Fruit fly (Drosophila melanogaster) whole organism, embryonic: ENCODE measurements around the gene CG2865.

ENCODE experiments used
- Adf1 ChIP-seq: fragments of 200-800 bp; sonication (Bioruptor generic); IDR thresholded peaks from 2 replicates; pipeline ENCODE4 v1.3.6; 2022; ENCODE audit warnings: missing biosample characterization, missing genetic modification characterization
- Bteb2 ChIP-seq: fragments of 200-800 bp; sonication (Bioruptor generic); optimal IDR thresholded peaks from 2 replicates; lab custom pipeline; 2016; ENCODE audit warnings: missing biosample characterization, missing genetic modification characterization
- CG12769 ChIP-seq: fragments of 200-800 bp; sonication (Bioruptor generic); optimal IDR thresholded peaks from 2 replicates; lab custom pipeline; 2019; ENCODE audit warnings: missing biosample characterization, mild to moderate bottlenecking, missing genetic modification characterization, moderate library complexity
- CG13424 ChIP-seq: fragments of 200-800 bp; sonication (Bioruptor generic); optimal IDR thresholded peaks from 2 replicates; lab custom pipeline; 2019; ENCODE audit warnings: missing biosample characterization, mild to moderate bottlenecking, missing genetic modification characterization, moderate library complexity
- CG14860 ChIP-seq: fragments of 200-800 bp; sonication (Bioruptor generic); IDR thresholded peaks from 3 replicates; pipeline ENCODE4 v1.3.6; 2022; ENCODE audit warnings: missing biosample characterization, missing genetic modification characterization; ENCODE audit not compliant: partially characterized antibody
- CG15011 ChIP-seq: fragments of 200-800 bp; sonication (Bioruptor generic); optimal IDR thresholded peaks from 3 replicates; lab custom pipeline; 2018; ENCODE audit warnings: missing biosample characterization, mild to moderate bottlenecking, missing genetic modification characterization
- CG1602 ChIP-seq: fragments of 200-800 bp; sonication (Bioruptor generic); optimal IDR thresholded peaks from 3 replicates; lab custom pipeline; 2016; ENCODE audit warnings: missing biosample characterization, missing genetic modification characterization
- CG16815 ChIP-seq: fragments of 200-800 bp; sonication (Bioruptor generic); optimal IDR thresholded peaks from 3 replicates; lab custom pipeline; 2017; ENCODE audit warnings: missing biosample characterization, mild to moderate bottlenecking, missing genetic modification characterization
- CG17186 ChIP-seq: fragments of 200-800 bp; sonication (Bioruptor generic); optimal IDR thresholded peaks from 3 replicates; lab custom pipeline; 2017; ENCODE audit warnings: missing biosample characterization, missing genetic modification reagents, missing genetic modification characterization
- CG18011 ChIP-seq: fragments of 200-800 bp; sonication (Bioruptor generic); optimal IDR thresholded peaks from 2 replicates; lab custom pipeline; 2017; ENCODE audit warnings: missing biosample characterization, missing genetic modification characterization, mild to moderate bottlenecking, moderate library complexity, missing genotype
- CG18619 ChIP-seq: fragments of 200-800 bp; sonication (Bioruptor generic); optimal IDR thresholded peaks from 3 replicates; lab custom pipeline; 2017; ENCODE audit warnings: missing biosample characterization, mild to moderate bottlenecking, missing genetic modification characterization
- CG30431 ChIP-seq: fragments of 200-800 bp; sonication (Bioruptor generic); optimal IDR thresholded peaks from 2 replicates; lab custom pipeline; 2017; ENCODE audit warnings: missing biosample characterization, missing genetic modification characterization
- CG32772 ChIP-seq: fragments of 200-800 bp; sonication (Bioruptor generic); IDR thresholded peaks from 2 replicates; pipeline ENCODE4 v1.3.6; 2022; ENCODE audit warnings: missing biosample characterization, missing genetic modification characterization
- CG3281 ChIP-seq: fragments of 200-800 bp; sonication (Bioruptor generic); optimal IDR thresholded peaks from 3 replicates; lab custom pipeline; 2017; ENCODE audit warnings: missing biosample characterization, mild to moderate bottlenecking, missing genetic modification characterization
- CG42726 ChIP-seq: fragments of 200-800 bp; sonication (Bioruptor generic); IDR thresholded peaks from 2 replicates; pipeline ENCODE4 v1.3.6; 2022; ENCODE audit warnings: missing biosample characterization, missing genetic modification characterization; ENCODE audit not compliant: partially characterized antibody
- CG4404 ChIP-seq: fragments of 200-800 bp; sonication (Bioruptor generic); IDR thresholded peaks from 2 replicates; pipeline ENCODE4 v1.3.6; 2022; ENCODE audit warnings: missing biosample characterization, missing genetic modification characterization
- CG5953 ChIP-seq: fragments of 200-800 bp; sonication (Bioruptor generic); IDR thresholded peaks from 2 replicates; pipeline ENCODE4 v1.3.6; 2022; ENCODE audit warnings: missing biosample characterization, missing genetic modification characterization
- CG6765 ChIP-seq: fragments of 200-800 bp; sonication (Bioruptor generic); optimal IDR thresholded peaks from 3 replicates; lab custom pipeline; 2017; ENCODE audit warnings: missing biosample characterization, mild to moderate bottlenecking, missing genetic modification characterization
- CG8281 ChIP-seq: fragments of 200-800 bp; sonication (Bioruptor generic); optimal IDR thresholded peaks from 2 replicates; lab custom pipeline; 2018; ENCODE audit warnings: missing biosample characterization, mild to moderate bottlenecking, missing genetic modification characterization, moderate library complexity
- CG9437 ChIP-seq: fragments of 200-800 bp; sonication (Bioruptor generic); optimal IDR thresholded peaks from 2 replicates; lab custom pipeline; 2018; ENCODE audit warnings: missing biosample characterization, mild to moderate bottlenecking, missing genetic modification characterization
- CG9727 ChIP-seq: fragments of 200-800 bp; sonication (Bioruptor generic); optimal IDR thresholded peaks from 3 replicates; lab custom pipeline; 2017; ENCODE audit warnings: missing biosample characterization, mild to moderate bottlenecking, missing genetic modification characterization
- Chrac-16 ChIP-seq: fragments of 200-800 bp; sonication (Bioruptor generic); optimal IDR thresholded peaks from 3 replicates; lab custom pipeline; 2016; ENCODE audit warnings: missing biosample characterization, missing genetic modification characterization
- Dek ChIP-seq: fragments of 200-800 bp; sonication (Bioruptor generic); optimal IDR thresholded peaks from 3 replicates; lab custom pipeline; 2019; ENCODE audit warnings: missing biosample characterization, mild to moderate bottlenecking, missing genetic modification characterization, moderate library complexity
- Dfd ChIP-seq, 2 experiments: fragments of >200 bp; optimal IDR thresholded peaks; 2 replicates each; lab custom pipeline; 2017; ENCODE audit warnings: missing biosample characterization in 2 of 2, missing genetic modification characterization in 2 of 2
- Ets97D ChIP-seq: fragments of 200-800 bp; sonication (Bioruptor generic); optimal IDR thresholded peaks from 3 replicates; lab custom pipeline; 2016; ENCODE audit warnings: missing biosample characterization, missing genetic modification characterization
- H2.0 ChIP-seq: fragments of 200-800 bp; sonication (Bioruptor generic); IDR thresholded peaks from 2 replicates; pipeline ENCODE4 v1.3.6; 2022; ENCODE audit warnings: missing biosample characterization, missing genetic modification characterization
- HLH54F ChIP-seq: fragments of 200-800 bp; sonication (Bioruptor generic); optimal IDR thresholded peaks from 3 replicates; lab custom pipeline; 2016; ENCODE audit warnings: missing biosample characterization, missing genetic modification characterization
- Kr ChIP-seq: fragments of 200-800 bp; sonication (Bioruptor generic); optimal IDR thresholded peaks from 2 replicates; lab custom pipeline; 2017; ENCODE audit warnings: missing biosample characterization, mild to moderate bottlenecking, missing genetic modification characterization
- Mrtf ChIP-seq: fragments of 200-800 bp; sonication (Bioruptor generic); IDR thresholded peaks from 3 replicates; pipeline ENCODE4 v1.3.6; 2022; ENCODE audit warnings: missing biosample characterization, missing genetic modification characterization
- Myb ChIP-seq: fragments of 200-800 bp; sonication (Bioruptor generic); optimal IDR thresholded peaks from 2 replicates; lab custom pipeline; 2016; ENCODE audit warnings: missing biosample characterization, missing genetic modification characterization
- Nf-YA ChIP-seq: fragments of 200-800 bp; sonication (Bioruptor generic); IDR thresholded peaks from 2 replicates; pipeline ENCODE4 v1.3.6; 2022; ENCODE audit warnings: missing biosample characterization, missing genetic modification characterization
- Rx ChIP-seq: fragments of 200-800 bp; sonication (Bioruptor generic); IDR thresholded peaks from 2 replicates; pipeline ENCODE4 v1.3.6; 2022; ENCODE audit warnings: missing biosample characterization, missing genetic modification characterization
- Sin3A ChIP-seq: fragments of >200 bp; optimal IDR thresholded peaks from 2 replicates; lab custom pipeline; 2018
- Sox100B ChIP-seq: fragments of 200-800 bp; sonication (Bioruptor generic); optimal IDR thresholded peaks from 3 replicates; lab custom pipeline; 2018; ENCODE audit warnings: missing biosample characterization, mild to moderate bottlenecking, missing genetic modification characterization
- Taf1 ChIP-seq: fragments of 200-800 bp; sonication (Bioruptor generic); IDR thresholded peaks from 2 replicates; pipeline ENCODE4 v1.3.6; 2022; ENCODE audit warnings: missing biosample characterization, missing genetic modification characterization
- Tbp ChIP-seq: fragments of >200 bp; optimal IDR thresholded peaks from 2 replicates; lab custom pipeline; 2018; ENCODE audit warnings: missing biosample characterization, missing genetic modification characterization
- YL-1 ChIP-seq: fragments of 200-800 bp; sonication (Bioruptor generic); optimal IDR thresholded peaks from 3 replicates; lab custom pipeline; 2017; ENCODE audit warnings: missing biosample characterization, mild to moderate bottlenecking, missing genetic modification characterization
- caup ChIP-seq: fragments of 200-800 bp; sonication (Bioruptor generic); optimal IDR thresholded peaks from 3 replicates; lab custom pipeline; 2017; ENCODE audit warnings: missing biosample characterization, mild to moderate bottlenecking, missing genetic modification characterization, moderate library complexity; ENCODE audit not compliant: severe bottlenecking
- dimm ChIP-seq: fragments of 200-800 bp; sonication (Bioruptor generic); IDR thresholded peaks from 2 replicates; pipeline ENCODE4 v1.3.6; 2022; ENCODE audit warnings: missing biosample characterization, missing genetic modification characterization
- fd64A ChIP-seq: fragments of 200-800 bp; sonication (Bioruptor generic); optimal IDR thresholded peaks from 3 replicates; lab custom pipeline; 2018; ENCODE audit warnings: missing biosample characterization, mild to moderate bottlenecking, missing genetic modification characterization
- gsb-n ChIP-seq: fragments of 200-800 bp; sonication (Bioruptor generic); optimal IDR thresholded peaks from 3 replicates; lab custom pipeline; 2018; ENCODE audit warnings: missing biosample characterization, mild to moderate bottlenecking, missing genetic modification characterization
- gt ChIP-seq: fragments of 200-800 bp; sonication (Bioruptor generic); IDR thresholded peaks from 2 replicates; pipeline ENCODE4 v1.3.6; 2022; ENCODE audit warnings: missing biosample characterization, missing genetic modification characterization
- her ChIP-seq: fragments of 200-800 bp; sonication (Bioruptor generic); optimal IDR thresholded peaks from 2 replicates; lab custom pipeline; 2016; ENCODE audit warnings: missing biosample characterization, missing genetic modification characterization
- lola ChIP-seq, 3 experiments: fragments of >200 bp in 2 of 3; fragments of 200-800 bp in 1 of 3; sonication (Bioruptor generic) in 1 of 3; optimal IDR thresholded peaks; 2 replicates each; lab custom pipeline; 2017 to 2019; ENCODE audit warnings: missing biosample characterization in 3 of 3, missing genetic modification characterization in 3 of 3, mild to moderate bottlenecking in 1 of 3, moderate library complexity in 1 of 3
- phol ChIP-seq: fragments of 200-800 bp; sonication (Bioruptor generic); optimal IDR thresholded peaks from 3 replicates; lab custom pipeline; 2018; ENCODE audit warnings: missing biosample characterization, mild to moderate bottlenecking, missing genetic modification characterization, moderate library complexity
- rib ChIP-seq: fragments of 200-800 bp; sonication (Bioruptor generic); IDR thresholded peaks from 2 replicates; pipeline ENCODE4 v1.3.6; 2022; ENCODE audit warnings: missing biosample characterization, missing genetic modification characterization
- sisA ChIP-seq: fragments of 200-800 bp; sonication (Bioruptor generic); IDR thresholded peaks from 2 replicates; pipeline ENCODE4 v1.3.6; 2022; ENCODE audit warnings: missing biosample characterization, missing genetic modification characterization
- so ChIP-seq: fragments of 200-800 bp; sonication (Bioruptor generic); IDR thresholded peaks from 3 replicates; pipeline ENCODE4 v1.3.6; 2022; ENCODE audit warnings: missing biosample characterization, missing genetic modification characterization

The CG2865 gene

dm6 chrX:2301613-2302522, 8.7 kb upstream of the CG2865 start (continued):
- peak in 1 of 3 experiments; percentile 75 for TF ChIP-seq lola (GFP tag; optimal IDR thresholded peaks at IDR 0.05; lab: Kevin White, UChicago)
- no peak for TF ChIP-seq Dfd (GFP tag; optimal IDR thresholded peaks at IDR 0.05; lab: Kevin White, UChicago)
- TF ChIP-seq Kr: no peak
- peak; percentile 79 for TF ChIP-seq CG9437
- TF ChIP-seq CG30431 (GFP tag; lab: Kevin White, UChicago): peak; percentile 79
- TF ChIP-seq HLH54F (GFP tag; lab: Kevin White, UChicago): peak; percentile 81
- TF ChIP-seq dimm (GFP tag; lab: Robert Waterston, UW): peak; percentile 46; the same call in 1 of the 2 replicates
- TF ChIP-seq CG14860 (GFP tag; lab: Robert Waterston, UW): no peak
- peak; percentile 46 for TF ChIP-seq CG8281 (tag; lab: Kevin White, UChicago)
- peak; percentile 58 for TF ChIP-seq fd64A (GFP tag; lab: Kevin White, UChicago)
- TF ChIP-seq CG9727: peak; percentile 81
- peak; percentile 75 for TF ChIP-seq CG1602 (GFP tag; lab: Kevin White, UChicago)
- TF ChIP-seq CG42726 (GFP tag; lab: Robert Waterston, UW): no peak
- peak; percentile 85 for TF ChIP-seq Sox100B (GFP tag; lab: Kevin White, UChicago)
- peak; percentile 81 for TF ChIP-seq CG12769 (tag; lab: Kevin White, UChicago)
- TF ChIP-seq CG13424 (tag; lab: Kevin White, UChicago): peak; percentile 83
- TF ChIP-seq sisA (GFP tag; lab: Robert Waterston, UW): peak; percentile 82
- peak; percentile 55 for TF ChIP-seq Bteb2
- TF ChIP-seq Nf-YA: peak; percentile 58; the same call in 1 of the 2 replicates
- TF ChIP-seq phol: peak; percentile 87
- peak; percentile 68 for TF ChIP-seq CG4404 (GFP tag; lab: Robert Waterston, UW)
- no peak for TF ChIP-seq Sin3A (lab: Kevin White, UChicago)
- TF ChIP-seq caup (GFP tag; lab: Kevin White, UChicago): peak; percentile 81
- peak; percentile 69; the same call in 1 of the 3 replicates for TF ChIP-seq so
- 0 out of 2 replicates have a peak, but pooled peaks have one; percentile 60 for TF ChIP-seq Adf1 (GFP tag; lab: Robert Waterston, UW)
- TF ChIP-seq H2.0 (GFP tag; lab: Robert Waterston, UW): peak; percentile 77
- peak; percentile 68 for TF ChIP-seq Myb (GFP tag; lab: Kevin White, UChicago)
- peak; percentile 75 for TF ChIP-seq CG16815 (GFP tag; lab: Kevin White, UChicago)
- peak; percentile 54; the same call in 1 of the 2 replicates for TF ChIP-seq rib (GFP tag; lab: Robert Waterston, UW)
- peak; percentile 35 for TF ChIP-seq YL-1 (GFP tag; lab: Kevin White, UChicago)
- TF ChIP-seq her (GFP tag; lab: Kevin White, UChicago): peak; percentile 80
- peak; percentile 80 for TF ChIP-seq Rx (GFP tag; lab: Robert Waterston, UW)
- TF ChIP-seq CG32772 (GFP tag; lab: Robert Waterston, UW): peak; percentile 73
- peak; percentile 56; the same call in 1 of the 2 replicates for TF ChIP-seq CG5953 (GFP tag; lab: Robert Waterston, UW)
- peak; percentile 37; the same call in 1 of the 2 replicates for TF ChIP-seq Taf1
- peak; percentile 47 for TF ChIP-seq CG6765 (GFP tag; lab: Kevin White, UChicago)
- peak; percentile 71 for TF ChIP-seq CG15011 (GFP tag; lab: Kevin White, UChicago)
- TF ChIP-seq gsb-n (tag; lab: Kevin White, UChicago): peak; percentile 57
- peak; percentile 69 for TF ChIP-seq CG17186 (GFP tag; lab: Kevin White, UChicago)
- TF ChIP-seq Ets97D (GFP tag; lab: Kevin White, UChicago): peak; percentile 41
- peak; percentile 75 for TF ChIP-seq Chrac-16
- TF ChIP-seq Mrtf (GFP tag; lab: Robert Waterston, UW): peak; percentile 81
- peak; percentile 57 for TF ChIP-seq Dek (tag; lab: Kevin White, UChicago)
- no peak for TF ChIP-seq Tbp (GFP tag; lab: Kevin White, UChicago)
- TF ChIP-seq CG18619 (GFP tag; lab: Kevin White, UChicago): peak; percentile 74
- peak; percentile 79 for TF ChIP-seq CG3281
- peak; percentile 44 for TF ChIP-seq CG18011 (GFP tag; lab: Kevin White, UChicago)
- TF ChIP-seq gt (GFP tag; lab: Robert Waterston, UW): peak; percentile 74
